Fruit fly (Drosophila melanogaster) Kc167 (cell line): ENCODE data around the gene CG3609.

Experiments used
- Myc ChIP-seq: fragments of >200 bp; optimal IDR thresholded peaks from 2 replicates; lab custom pipeline; 2017; ENCODE audit warnings: missing external identifiers
- h ChIP-seq: fragments of >200 bp; optimal IDR thresholded peaks from 3 replicates; lab custom pipeline; 2018; ENCODE audit warnings: missing external identifiers
- insv ChIP-seq: fragments of >200 bp; optimal IDR thresholded peaks from 3 replicates; lab custom pipeline; 2018; ENCODE audit warnings: missing external identifiers
- psq ChIP-seq: fragments of >200 bp; optimal IDR thresholded peaks from 2 replicates; lab custom pipeline; 2017; ENCODE audit warnings: missing external identifiers

DNA sequence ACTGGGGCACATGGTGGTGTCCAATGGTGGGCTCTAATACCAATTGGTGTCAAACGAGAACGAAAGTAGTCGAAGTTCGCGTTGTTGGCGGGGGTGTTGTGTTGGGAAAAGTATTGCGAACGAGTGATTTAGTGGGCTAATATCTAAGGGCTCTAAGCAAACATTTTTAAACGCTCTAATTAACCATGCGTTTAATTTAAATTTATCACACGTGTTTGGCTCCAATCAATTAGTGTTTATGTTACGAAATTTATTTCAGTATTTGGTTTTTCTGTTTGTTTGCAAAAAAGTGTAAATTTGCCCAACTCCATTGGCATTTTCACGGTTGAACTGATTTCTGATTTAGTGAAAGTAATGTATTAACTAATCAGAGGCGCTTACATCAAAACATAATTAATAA is 45.5 kb upstream of the CG3609 start, which contains the start of gene CG34447:
- no peak for TF ChIP-seq psq (lab: Kevin White, UChicago)
- TF ChIP-seq h: no peak
- TF ChIP-seq insv (lab: Kevin White, UChicago): no peak
- no peak for TF ChIP-seq Myc
